Fruit fly (Drosophila melanogaster) Kc167 (cell line): ENCODE data around the gene Gs1.

ENCODE experiments used
- Myc ChIP-seq: fragments of >200 bp; optimal IDR thresholded peaks from 2 replicates; lab custom pipeline; 2017; ENCODE audit warnings: missing external identifiers
- Sin3A ChIP-seq: fragments of >200 bp; optimal IDR thresholded peaks from 2 replicates; lab custom pipeline; 2018; ENCODE audit warnings: missing external identifiers
- h ChIP-seq: fragments of >200 bp; optimal IDR thresholded peaks from 3 replicates; lab custom pipeline; 2018; ENCODE audit warnings: missing external identifiers
- insv ChIP-seq: fragments of >200 bp; optimal IDR thresholded peaks from 3 replicates; lab custom pipeline; 2018; ENCODE audit warnings: missing external identifiers
- psq ChIP-seq: fragments of >200 bp; optimal IDR thresholded peaks from 2 replicates; lab custom pipeline; 2017; ENCODE audit warnings: missing external identifiers
- ttk ChIP-seq: sonication (Bioruptor generic); optimal IDR thresholded peaks from 2 replicates; lab custom pipeline; 2017; ENCODE audit warnings: missing external identifiers

Gene Gs1

DNA sequence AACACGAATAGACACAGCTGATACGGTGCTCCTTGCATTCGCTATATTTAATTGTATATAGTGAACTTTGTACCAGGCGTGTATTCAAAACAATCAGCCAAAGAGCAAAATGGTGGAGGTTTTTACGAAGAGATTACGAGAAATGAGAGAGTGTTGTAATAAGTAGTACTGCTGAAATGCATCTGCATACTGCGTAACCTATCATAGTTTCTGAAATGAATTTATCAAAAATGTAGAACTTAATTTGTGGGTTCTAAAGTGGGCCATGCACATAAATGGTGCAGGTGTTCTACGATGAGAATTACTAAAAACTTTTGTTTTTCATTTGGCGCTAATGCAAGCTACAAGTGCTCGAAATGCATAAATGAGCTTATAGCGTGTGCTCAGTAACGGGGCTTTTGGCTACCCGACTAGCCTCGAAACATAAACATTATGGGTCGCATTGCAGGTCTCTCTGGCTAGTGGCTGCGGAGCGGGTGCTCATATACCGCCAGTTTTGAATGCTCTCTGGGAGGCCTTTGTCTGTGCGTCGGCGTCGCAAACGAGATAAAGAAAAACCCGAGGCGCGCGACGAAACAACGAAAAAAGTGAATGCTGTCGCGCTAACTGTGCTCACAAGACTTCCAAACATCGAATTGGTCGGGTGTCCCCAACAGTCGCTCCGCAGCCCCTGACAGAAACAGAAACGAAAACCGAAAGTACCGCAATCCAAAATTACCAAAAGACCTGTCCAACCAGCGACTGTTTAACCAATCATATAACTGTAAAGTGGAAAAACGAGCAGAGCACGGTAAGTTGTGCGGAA, at the start of gene Gs1:
Gs1 (plus strand) TSS at position 612 of the 805 bp plus-strand sequence.
- TF ChIP-seq insv: no peak
- no peak for TF ChIP-seq Myc (lab: Kevin White, UChicago)
- no peak for TF ChIP-seq ttk (lab: Kevin White, UChicago)
- no peak for TF ChIP-seq psq
- no peak for TF ChIP-seq Sin3A (lab: Kevin White, UChicago)

DNA sequence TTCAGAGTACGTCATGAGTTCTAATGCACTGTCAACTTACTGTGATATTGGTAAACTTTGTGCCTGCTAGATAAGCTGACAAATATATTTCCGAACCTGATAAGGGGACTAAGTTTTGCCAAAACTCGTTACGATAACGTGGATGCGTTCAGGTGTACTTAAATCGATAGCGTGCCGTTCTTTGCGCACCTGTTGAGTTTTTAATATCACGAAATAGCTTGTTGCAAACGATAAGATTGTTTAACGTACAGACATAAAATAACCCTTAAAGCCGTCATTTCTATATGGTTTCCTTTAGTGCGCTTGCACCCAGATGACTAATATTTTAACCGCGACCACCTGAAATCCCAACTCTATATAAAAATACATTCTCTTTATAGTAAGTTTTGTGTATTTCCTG, 49.8 kb upstream of the Gs1 start:
- TF ChIP-seq Sin3A (lab: Kevin White, UChicago): no peak
- no peak for TF ChIP-seq psq
- TF ChIP-seq h (lab: Kevin White, UChicago): no peak
- no peak for TF ChIP-seq insv
- TF ChIP-seq ttk (lab: Kevin White, UChicago): no peak
- TF ChIP-seq Myc (lab: Kevin White, UChicago): no peak

DNA sequence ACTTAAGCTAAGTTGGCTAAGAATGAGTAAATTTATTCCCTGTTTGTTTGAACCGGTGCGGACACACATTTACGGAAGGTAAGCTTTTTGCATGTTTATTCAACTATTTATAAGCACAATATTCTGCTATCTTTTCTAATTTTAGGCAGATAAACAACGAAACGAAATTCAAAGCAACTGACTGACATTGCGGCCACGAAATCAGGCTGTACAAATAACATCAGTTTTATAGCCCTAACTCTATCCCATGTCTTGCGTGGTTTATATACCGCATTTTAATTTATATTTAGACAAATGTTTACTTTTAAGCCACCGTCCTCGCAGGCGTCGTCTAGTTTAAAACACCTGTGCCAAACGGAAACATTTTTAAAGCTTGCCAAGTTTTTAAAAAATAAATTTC, 46.8 kb upstream of the Gs1 start:
- TF ChIP-seq ttk (lab: Kevin White, UChicago): no peak
- TF ChIP-seq psq: no peak
- TF ChIP-seq h (lab: Kevin White, UChicago): no peak
- no peak for TF ChIP-seq Sin3A (lab: Kevin White, UChicago)
- TF ChIP-seq Myc (lab: Kevin White, UChicago): no peak
- no peak for TF ChIP-seq insv

DNA sequence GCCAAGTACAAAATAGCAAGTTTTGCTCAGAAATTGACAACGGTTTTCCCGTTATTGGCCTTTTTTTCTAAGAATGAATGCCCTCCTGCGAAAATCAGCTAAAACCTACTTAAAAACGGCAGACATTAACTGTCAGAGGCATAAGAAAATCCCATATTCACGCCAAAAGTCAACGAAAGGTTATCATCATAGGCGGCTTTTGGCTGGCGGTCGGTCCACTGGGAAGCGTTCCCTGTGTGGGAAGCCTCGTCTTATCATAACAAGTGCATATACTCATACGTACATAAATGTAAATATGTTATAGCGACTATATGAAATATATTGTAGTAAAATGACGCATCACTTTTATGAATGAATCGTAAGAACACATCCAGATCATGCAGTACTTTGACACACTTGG, 46.2 kb upstream of the Gs1 start:
- no peak for TF ChIP-seq h (lab: Kevin White, UChicago)
- no peak for TF ChIP-seq Myc (lab: Kevin White, UChicago)
- TF ChIP-seq Sin3A (lab: Kevin White, UChicago): no peak
- TF ChIP-seq insv: no peak
- no peak for TF ChIP-seq ttk (lab: Kevin White, UChicago)
- TF ChIP-seq psq: no peak

DNA sequence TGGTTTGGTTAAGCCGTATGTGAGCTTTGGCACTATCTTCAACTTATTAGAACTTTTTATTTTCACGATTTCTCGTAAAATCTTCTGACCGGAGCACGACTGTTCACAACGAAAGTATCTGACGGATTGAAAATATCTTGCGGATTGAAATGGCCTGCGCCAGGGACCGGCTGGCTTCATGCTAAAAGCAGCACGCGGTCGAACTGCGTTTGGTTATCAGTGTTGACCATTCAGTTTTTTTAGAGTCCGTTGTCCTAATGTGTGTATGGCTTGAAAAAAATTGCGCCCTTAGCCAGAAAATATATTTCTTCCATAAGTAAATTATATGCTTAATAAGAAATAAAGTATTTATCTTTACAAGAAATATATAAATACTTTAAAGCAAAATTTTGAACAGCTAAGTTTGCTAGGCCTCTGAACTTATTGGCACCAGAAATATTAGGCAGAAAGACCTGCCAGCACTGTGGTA, 44.6 kb upstream of the Gs1 start, which contains the start of gene net:
net (minus strand) TSS at position 133 of the 469 bp plus-strand sequence.
- no peak for TF ChIP-seq Myc (lab: Kevin White, UChicago)
- TF ChIP-seq h (lab: Kevin White, UChicago): no peak
- TF ChIP-seq insv: no peak
- no peak for TF ChIP-seq psq
- TF ChIP-seq Sin3A (lab: Kevin White, UChicago): no peak
- no peak for TF ChIP-seq ttk (lab: Kevin White, UChicago)

DNA sequence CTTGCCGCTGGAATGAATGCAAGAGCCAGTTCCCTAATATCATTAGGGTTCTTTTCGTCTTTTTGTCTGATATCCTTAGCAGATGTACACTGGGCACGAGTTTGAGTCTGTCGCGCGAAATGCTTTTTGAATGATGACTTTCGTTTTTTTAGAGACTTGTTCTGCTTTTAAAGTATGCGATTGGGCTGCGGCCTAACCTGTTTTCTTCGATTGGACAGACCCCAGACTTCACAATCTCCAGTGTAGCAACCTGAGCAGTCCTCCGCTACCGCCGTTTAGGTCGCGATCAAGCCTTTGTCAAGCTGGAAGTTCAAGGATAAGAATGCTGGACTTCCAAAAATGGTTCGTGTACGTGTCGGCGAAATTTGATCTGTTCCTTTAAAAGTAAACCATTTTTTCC, 43.3 kb upstream of the Gs1 start:
- TF ChIP-seq ttk (lab: Kevin White, UChicago) (no peak), Myc (lab: Kevin White, UChicago) (no peak), psq (no peak), h (lab: Kevin White, UChicago) (no peak), insv (no peak), Sin3A (lab: Kevin White, UChicago) (no peak)

DNA sequence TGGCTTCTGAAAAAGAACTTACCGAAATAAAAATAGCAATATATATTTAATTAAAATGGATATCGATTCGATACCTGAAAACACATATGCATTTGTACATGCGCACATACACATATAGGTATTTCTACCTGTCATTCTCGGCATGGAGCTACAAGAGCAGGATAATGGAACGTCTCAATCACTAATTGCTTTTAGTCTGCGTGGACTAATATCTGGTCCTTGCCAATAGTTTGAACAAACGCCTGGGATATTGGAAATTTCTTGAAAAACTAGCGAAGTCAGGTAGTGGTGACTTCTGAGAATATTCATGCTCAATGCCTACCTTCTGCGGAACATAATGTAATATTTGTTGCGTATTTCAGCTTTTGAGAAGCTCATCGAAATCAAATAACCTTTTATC, 42.7 kb upstream of the Gs1 start:
- TF ChIP-seq ttk (lab: Kevin White, UChicago) (no peak), h (lab: Kevin White, UChicago) (no peak), psq (no peak), insv (no peak), Myc (lab: Kevin White, UChicago) (no peak), Sin3A (lab: Kevin White, UChicago) (no peak)

DNA sequence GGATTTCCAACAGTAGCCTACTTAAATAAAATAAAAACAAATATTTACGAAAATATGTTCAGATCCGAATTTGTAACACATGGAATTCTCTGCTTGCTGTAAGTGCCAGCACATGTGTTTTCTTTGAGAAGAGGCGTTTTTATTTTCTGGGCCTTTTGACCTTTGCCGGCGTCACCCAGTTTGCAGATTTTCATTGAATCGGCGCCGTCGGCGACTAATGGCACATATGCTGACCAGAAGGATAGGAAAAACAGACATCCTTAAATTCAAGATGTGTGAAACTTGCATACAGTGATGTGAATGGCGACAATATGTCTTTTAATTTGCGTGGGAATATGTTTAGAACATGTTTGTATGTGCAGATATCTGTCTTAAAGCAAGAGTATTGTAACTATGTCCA, 41.8 kb upstream of the Gs1 start:
- no peak for TF ChIP-seq Myc (lab: Kevin White, UChicago)
- no peak for TF ChIP-seq h (lab: Kevin White, UChicago)

DNA sequence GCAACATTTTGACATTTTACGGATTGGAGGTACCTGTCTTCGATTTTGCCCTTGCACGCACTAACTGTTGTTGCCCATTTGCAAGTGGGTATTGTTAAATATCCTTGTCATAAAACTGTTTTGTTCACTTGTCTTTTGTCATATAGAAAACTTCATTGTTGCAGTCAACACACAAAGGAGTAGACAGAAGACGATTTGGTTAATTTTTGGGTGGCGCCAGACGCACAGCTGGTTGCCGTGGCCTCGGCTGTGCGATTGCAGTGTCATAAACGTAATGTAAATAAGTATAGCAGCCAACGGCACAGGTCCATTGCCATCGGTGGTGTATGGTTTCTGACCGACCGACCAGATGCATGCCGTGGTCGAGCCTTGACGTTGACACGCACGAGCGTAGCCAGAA, 40.5 kb upstream of the Gs1 start:
- TF ChIP-seq Sin3A (lab: Kevin White, UChicago) (no peak), ttk (lab: Kevin White, UChicago) (no peak), Myc (lab: Kevin White, UChicago) (no peak), h (lab: Kevin White, UChicago) (no peak), insv (no peak), psq (no peak)

DNA sequence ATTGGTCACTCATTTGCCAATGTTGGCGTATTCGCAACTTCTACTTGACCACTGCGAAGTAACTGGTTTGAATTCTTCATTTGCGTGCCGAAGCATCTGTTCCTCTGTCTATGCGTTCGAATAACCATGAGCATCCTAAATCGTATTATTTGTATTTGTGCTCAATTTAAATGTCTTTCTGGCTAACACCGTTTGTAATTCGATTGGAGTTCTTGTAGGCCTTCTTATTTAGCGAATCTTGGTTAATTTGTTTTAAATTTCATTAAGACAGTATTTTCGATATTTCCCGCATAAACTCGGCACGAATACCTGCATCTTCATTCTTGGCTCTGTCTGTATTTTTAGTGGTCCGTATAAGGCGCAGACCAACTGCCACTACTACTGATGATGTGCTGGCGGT, 40.0 kb upstream of the Gs1 start:
- TF ChIP-seq h (lab: Kevin White, UChicago) (no peak), ttk (lab: Kevin White, UChicago) (no peak), Myc (lab: Kevin White, UChicago) (no peak), insv (no peak), psq (no peak)

DNA sequence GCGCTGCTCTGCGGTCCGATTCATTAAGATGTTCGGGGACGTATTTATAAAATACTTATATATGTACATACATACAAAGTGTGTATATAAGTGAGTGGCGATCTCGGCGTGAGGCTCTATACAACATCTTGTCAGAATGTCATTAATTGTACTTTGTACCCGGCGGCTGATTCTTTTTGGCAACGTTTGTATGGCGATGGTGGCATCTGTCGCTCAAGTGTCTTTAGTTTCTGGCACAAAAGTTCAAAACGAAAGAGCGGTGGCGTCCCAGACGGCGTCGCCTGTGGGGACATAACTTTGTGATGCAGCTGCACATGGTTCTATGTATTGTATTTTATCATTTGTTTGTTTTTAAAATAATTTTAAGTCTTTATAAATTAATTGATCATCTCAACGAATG, 38.9 kb upstream of the Gs1 start:
- TF ChIP-seq ttk (lab: Kevin White, UChicago): no peak
- TF ChIP-seq Sin3A (lab: Kevin White, UChicago): no peak
- no peak for TF ChIP-seq h (lab: Kevin White, UChicago)
- no peak for TF ChIP-seq Myc (lab: Kevin White, UChicago)
- TF ChIP-seq psq: no peak
- TF ChIP-seq insv: no peak

DNA sequence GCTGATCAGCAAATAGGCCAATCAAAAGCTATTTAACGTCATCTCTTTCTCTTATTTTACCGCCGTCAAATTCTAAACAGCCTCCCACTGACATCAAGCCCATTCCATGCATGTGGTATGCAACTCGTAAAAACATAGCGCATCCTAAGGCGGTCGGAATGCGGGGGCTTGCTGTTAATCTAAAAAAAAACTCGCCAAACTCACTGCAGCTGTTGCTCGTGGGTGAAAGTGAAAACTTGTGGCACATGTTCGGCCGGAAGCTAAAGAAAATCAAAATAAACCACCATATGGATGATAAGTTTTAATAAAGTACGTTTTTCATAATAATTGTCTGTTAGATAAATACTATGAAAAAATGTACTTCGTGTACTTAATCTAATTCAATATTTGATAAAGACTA, 37.8 kb upstream of the Gs1 start:
- TF ChIP-seq psq (no peak), h (lab: Kevin White, UChicago) (no peak), insv (no peak), Myc (lab: Kevin White, UChicago) (no peak), ttk (lab: Kevin White, UChicago) (no peak), Sin3A (lab: Kevin White, UChicago) (no peak)

DNA sequence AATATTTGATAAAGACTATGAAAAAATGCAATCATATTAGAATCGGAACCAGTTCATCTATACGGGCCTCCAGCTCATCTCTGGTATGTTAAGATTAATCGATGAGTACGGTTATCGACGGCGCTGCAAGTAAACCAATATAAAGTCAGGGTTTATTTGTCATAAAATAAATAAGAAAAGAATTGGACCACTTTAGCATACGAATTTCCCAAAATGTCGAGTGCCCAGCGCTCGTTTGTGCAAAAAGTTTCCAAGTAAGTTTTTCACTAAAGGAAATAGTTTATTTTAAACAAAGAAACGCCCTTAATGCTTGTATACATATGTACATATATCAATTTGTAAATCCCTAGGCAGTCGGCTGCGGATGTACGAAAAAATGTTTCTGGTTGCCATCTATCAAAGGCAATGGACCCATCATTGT, 37.2 kb upstream of the Gs1 start, which contains the start of gene Zir:
Zir (plus strand) TSS at position 101 of the 421 bp plus-strand sequence.
- no peak for TF ChIP-seq Sin3A (lab: Kevin White, UChicago)
- no peak for TF ChIP-seq psq
- no peak for TF ChIP-seq h (lab: Kevin White, UChicago)
- TF ChIP-seq insv: no peak
- no peak for TF ChIP-seq ttk (lab: Kevin White, UChicago)
